Fruit fly (Drosophila melanogaster) whole organism, embryonic: ENCODE results near the gene CG7841.

Experiments used
- Atf-2 ChIP-seq: fragments of 200-800 bp; sonication (Bioruptor generic); optimal IDR thresholded peaks from 2 replicates; lab custom pipeline; 2016; ENCODE audit warnings: missing biosample characterization, missing genetic modification characterization
- CG1024 ChIP-seq: fragments of 200-800 bp; sonication (Bioruptor generic); IDR thresholded peaks from 2 replicates; pipeline ENCODE4 v1.3.6; 2022; ENCODE audit warnings: missing biosample characterization, missing genetic modification characterization
- CG12071 ChIP-seq: fragments of 200-800 bp; sonication (Bioruptor generic); optimal IDR thresholded peaks from 3 replicates; lab custom pipeline; 2018; ENCODE audit warnings: missing biosample characterization, mild to moderate bottlenecking, missing genetic modification characterization
- CG13894 ChIP-seq: fragments of 200-800 bp; sonication (Bioruptor generic); optimal IDR thresholded peaks from 3 replicates; lab custom pipeline; 2018; ENCODE audit warnings: missing biosample characterization, mild to moderate bottlenecking, missing genetic modification characterization, moderate library complexity
- CG17385 ChIP-seq: fragments of 200-800 bp; sonication (Bioruptor generic); optimal IDR thresholded peaks from 3 replicates; lab custom pipeline; 2018; ENCODE audit warnings: missing biosample characterization, mild to moderate bottlenecking, missing genetic modification characterization
- CG17568 ChIP-seq: fragments of 200-800 bp; sonication (Bioruptor generic); optimal IDR thresholded peaks from 2 replicates; lab custom pipeline; 2018; ENCODE audit warnings: missing biosample characterization, mild to moderate bottlenecking, missing genetic modification characterization, moderate library complexity
- CG18262 ChIP-seq: fragments of 200-800 bp; optimal IDR thresholded peaks from 3 replicates; lab custom pipeline; 2019; ENCODE audit warnings: missing biosample characterization, mild to moderate bottlenecking, missing genetic modification characterization, moderate library complexity
- CG2678 ChIP-seq: fragments of 200-800 bp; sonication (Bioruptor generic); optimal IDR thresholded peaks from 3 replicates; lab custom pipeline; 2019; ENCODE audit warnings: missing biosample characterization, mild to moderate bottlenecking, missing genetic modification characterization, moderate library complexity
- CG33557 ChIP-seq: fragments of 200-800 bp; sonication (Bioruptor generic); optimal IDR thresholded peaks from 2 replicates; lab custom pipeline; 2019; ENCODE audit warnings: missing biosample characterization, mild to moderate bottlenecking, missing genetic modification characterization, moderate library complexity
- CG34422 ChIP-seq: fragments of 200-800 bp; sonication (Bioruptor generic); IDR thresholded peaks from 3 replicates; pipeline ENCODE4 v1.3.6; 2022; ENCODE audit warnings: missing biosample characterization, missing genetic modification characterization
- CG4328 ChIP-seq: fragments of 200-800 bp; sonication (Bioruptor generic); optimal IDR thresholded peaks from 3 replicates; lab custom pipeline; 2017; ENCODE audit warnings: missing biosample characterization, missing genetic modification reagents, missing genetic modification characterization
- CG6683 ChIP-seq: fragments of 200-800 bp; sonication (Bioruptor generic); optimal IDR thresholded peaks from 2 replicates; lab custom pipeline; 2017; ENCODE audit warnings: missing biosample characterization, mild to moderate bottlenecking, missing genetic modification characterization, missing genetic modification reagents
- CG7987 ChIP-seq: fragments of 200-800 bp; sonication (Bioruptor generic); optimal IDR thresholded peaks from 2 replicates; lab custom pipeline; 2018; ENCODE audit warnings: missing biosample characterization, mild to moderate bottlenecking, missing genetic modification characterization, moderate library complexity
- CG8290 ChIP-seq, 3 experiments: fragments of 200-800 bp; sonication (Bioruptor generic); optimal IDR thresholded peaks; 2 replicates each; lab custom pipeline; 2016 to 2019; ENCODE audit warnings: missing biosample characterization in 3 of 3, missing genetic modification characterization in 3 of 3, mild to moderate bottlenecking in 2 of 3, moderate library complexity in 1 of 3
- Dip2 ChIP-seq: fragments of 200-800 bp; sonication (Bioruptor generic); IDR thresholded peaks from 2 replicates; pipeline ENCODE4 v1.3.6; 2022; ENCODE audit warnings: missing biosample characterization, missing genetic modification characterization
- Ets65A ChIP-seq: fragments of 200-800 bp; sonication (Bioruptor generic); peaks from one replicate; lab custom pipeline; 2016; ENCODE audit warnings: missing biosample characterization, missing genetic modification characterization
- GATAe ChIP-seq: fragments of 200-800 bp; sonication (Bioruptor generic); conservative IDR thresholded peaks from 2 replicates; pipeline ENCODE4 v1.3.6; 2022; ENCODE audit warnings: missing biosample characterization, missing genetic modification characterization
- Med ChIP-seq: fragments of 200-800 bp; sonication (Bioruptor generic); peaks from one replicate; lab custom pipeline; 2016; ENCODE audit warnings: missing biosample characterization, missing genetic modification characterization, mild to moderate bottlenecking, inconsistent platforms, moderate library complexity
- NC2β ChIP-seq: fragments of 200-800 bp; sonication (Bioruptor generic); optimal IDR thresholded peaks from 2 replicates; lab custom pipeline; 2016; ENCODE audit warnings: missing biosample characterization, missing genetic modification characterization
- Pdp1 ChIP-seq, 2 experiments: fragments of 200-800 bp; sonication (Bioruptor generic); optimal IDR thresholded peaks; 3 replicates each; lab custom pipeline; 2016; ENCODE audit warnings: missing biosample characterization in 2 of 2, missing genetic modification characterization in 2 of 2, mild to moderate bottlenecking in 1 of 2, moderate library complexity in 1 of 2
- Ssrp ChIP-seq: fragments of 200-800 bp; sonication (Bioruptor generic); optimal IDR thresholded peaks from 2 replicates; lab custom pipeline; 2018; ENCODE audit warnings: missing biosample characterization, mild to moderate bottlenecking, missing genetic modification characterization, moderate library complexity
- Vsx1 ChIP-seq: fragments of 200-800 bp; sonication (Bioruptor generic); optimal IDR thresholded peaks from 2 replicates; lab custom pipeline; 2017; ENCODE audit warnings: missing biosample characterization, mild to moderate bottlenecking, missing genetic modification characterization, missing genetic modification reagents
- ash1 ChIP-seq: fragments of 200-800 bp; sonication (Bioruptor generic); optimal IDR thresholded peaks from 2 replicates; lab custom pipeline; 2018; ENCODE audit warnings: missing biosample characterization, mild to moderate bottlenecking, missing genetic modification characterization
- chinmo ChIP-seq: fragments of 200-800 bp; sonication (Bioruptor generic); IDR thresholded peaks from 4 replicates; pipeline ENCODE4 v1.3.6; 2022; ENCODE audit warnings: missing biosample characterization, missing genetic modification characterization; ENCODE audit not compliant: partially characterized antibody
- corto ChIP-seq: fragments of 200-800 bp; sonication (Bioruptor generic); optimal IDR thresholded peaks from 2 replicates; lab custom pipeline; 2016; ENCODE audit warnings: missing biosample characterization, mild to moderate bottlenecking, missing genetic modification characterization, moderate library complexity
- dimm ChIP-seq: fragments of 200-800 bp; sonication (Bioruptor generic); IDR thresholded peaks from 2 replicates; pipeline ENCODE4 v1.3.6; 2022; ENCODE audit warnings: missing biosample characterization, missing genetic modification characterization
- exex ChIP-seq: fragments of 200-800 bp; sonication (Bioruptor generic); optimal IDR thresholded peaks from 4 replicates; lab custom pipeline; 2018; ENCODE audit warnings: missing biosample characterization, mild to moderate bottlenecking, missing genetic modification characterization, moderate library complexity
- eyg ChIP-seq: fragments of 200-800 bp; sonication (Bioruptor generic); optimal IDR thresholded peaks from 3 replicates; lab custom pipeline; 2016; ENCODE audit warnings: missing biosample characterization, missing genetic modification characterization
- gce ChIP-seq: fragments of 200-800 bp; sonication (Bioruptor generic); IDR thresholded peaks from 3 replicates; pipeline ENCODE4 v1.3.6; 2022; ENCODE audit warnings: missing biosample characterization, missing genetic modification characterization
- gcm ChIP-seq: fragments of 200-800 bp; sonication (Bioruptor generic); optimal IDR thresholded peaks from 2 replicates; lab custom pipeline; 2019; ENCODE audit warnings: missing biosample characterization, mild to moderate bottlenecking, missing genetic modification characterization, moderate library complexity
- grau ChIP-seq: fragments of 200-800 bp; optimal IDR thresholded peaks from 3 replicates; lab custom pipeline; 2019; ENCODE audit warnings: missing biosample characterization, mild to moderate bottlenecking, missing genetic modification characterization, moderate library complexity
- lab ChIP-seq: fragments of 200-800 bp; sonication (Bioruptor generic); optimal IDR thresholded peaks from 3 replicates; lab custom pipeline; 2017; ENCODE audit warnings: missing biosample characterization, missing genetic modification characterization, mild to moderate bottlenecking, moderate library complexity, missing genetic modification reagents
- mirr ChIP-seq: fragments of 200-800 bp; sonication (Bioruptor generic); optimal IDR thresholded peaks from 3 replicates; lab custom pipeline; 2018; ENCODE audit warnings: missing biosample characterization, mild to moderate bottlenecking, missing genetic modification characterization
- p53 ChIP-seq: fragments of 200-800 bp; sonication (Bioruptor generic); optimal IDR thresholded peaks from 2 replicates; lab custom pipeline; 2016; ENCODE audit warnings: missing biosample characterization, missing genetic modification characterization
- row ChIP-seq: fragments of 200-800 bp; sonication (Bioruptor generic); IDR thresholded peaks from 3 replicates; pipeline ENCODE4 v1.3.6; 2022; ENCODE audit warnings: missing biosample characterization, missing genetic modification characterization
- tna ChIP-seq: fragments of 200-800 bp; sonication (Bioruptor generic); IDR thresholded peaks from 2 replicates; pipeline ENCODE4 v1.3.6; 2022; ENCODE audit warnings: missing biosample characterization, missing genetic modification characterization; ENCODE audit not compliant: partially characterized antibody

Gene CG7841

dm6 chr3L:15538582-15539490, 30.8 kb upstream of the CG7841 start (continued):
- TF ChIP-seq CG2678 (tag; lab: Kevin White, UChicago) (no peak), Med (GFP tag; lab: Kevin White, UChicago) (peak; percentile 21), CG8290 (GFP tag; optimal IDR thresholded peaks at IDR 0.05; lab: Kevin White, UChicago) (no peak), CG8290 (tag; optimal IDR thresholded peaks at IDR 0.05; lab: Kevin White, UChicago) (no peak), CG33557 (GFP tag; lab: Kevin White, UChicago) (no peak), ash1 (GFP tag; lab: Kevin White, UChicago) (no peak), CG6683 (GFP tag; lab: Kevin White, UChicago) (no peak), GATAe (peak; percentile 63; the same call in 1 of the 2 replicates), CG13894 (no peak), chinmo (GFP tag; lab: Robert Waterston, UW) (0 out of 4 replicates have a peak, but pooled peaks have one; percentile 20), Dip2 (GFP tag; lab: Robert Waterston, UW) (no peak), gcm (GFP tag; lab: Kevin White, UChicago) (no peak), Atf-2 (GFP tag; lab: Kevin White, UChicago) (no peak), CG4328 (GFP tag; lab: Kevin White, UChicago) (no peak), corto (GFP tag; lab: Kevin White, UChicago) (no peak), CG18262 (tag; lab: Kevin White, UChicago) (peak; percentile 18), lab (GFP tag; lab: Kevin White, UChicago) (peak; percentile 2), eyg (GFP tag; lab: Kevin White, UChicago) (no peak), Ets65A (GFP tag; lab: Kevin White, UChicago) (peak; percentile 40), row (GFP tag; lab: Robert Waterston, UW) (peak; percentile 44; the same call in 2 of the 3 replicates), exex (tag; lab: Kevin White, UChicago) (peak; percentile 88), tna (no peak), CG12071 (no peak), CG7987 (no peak), Pdp1 (GFP tag; optimal IDR thresholded peaks at IDR 0.05; lab: Kevin White, UChicago) (peak in 1 of 2 experiments; percentile 35), dimm (GFP tag; lab: Robert Waterston, UW) (no peak), CG1024 (GFP tag; lab: Robert Waterston, UW) (no peak), CG34422 (peak; percentile 39; the same call in 1 of the 3 replicates), CG17385 (GFP tag; lab: Kevin White, UChicago) (no peak), Ssrp (tag; lab: Kevin White, UChicago) (no peak), gce (GFP tag; lab: Robert Waterston, UW) (no peak), CG17568 (GFP tag; lab: Kevin White, UChicago) (no peak), grau (no peak), Vsx1 (GFP tag; lab: Kevin White, UChicago) (peak; percentile 55), NC2β (GFP tag; lab: Kevin White, UChicago) (no peak), mirr (GFP tag; lab: Kevin White, UChicago) (peak; percentile 41), p53 (GFP tag; lab: Kevin White, UChicago) (no peak)
